Worm (Caenorhabditis elegans) whole organism, midembryonic: Measurements from ENCODE around the gene R10H1.1.

Source experiments
- flt-1 ChIP-seq: fragments of 200-800 bp; sonication (Bioruptor generic); IDR thresholded peaks from 2 replicates; pipeline ENCODE4 v1.3.6; 2022; ENCODE audit warnings: missing genetic modification characterization, missing compliant biosample characterization
- klf-2 ChIP-seq: fragments of 200-800 bp; sonication (Bioruptor generic); conservative IDR thresholded peaks from 2 replicates; pipeline ENCODE4 v1.3.6; 2022; ENCODE audit warnings: missing genetic modification reagents, missing genetic modification characterization, missing compliant biosample characterization

- peak; percentile 74 for TF ChIP-seq flt-1 (GFP tag; lab: Robert Waterston, UW)
- TF ChIP-seq klf-2 (GFP tag; lab: Robert Waterston, UW): peak; percentile 66
Measured at ce11 chrII:7478487-7479234, 15.6 kb upstream of the R10H1.1 start, which contains the start of the genes aka-1 and ubc-6.
